Worm (Caenorhabditis elegans): Measurements from ENCODE around the gene fbxa-190.
A peak's percentile ranks its signal among the peaks of the same experiment; 100 is the strongest.

Gene fbxa-190

DNA sequence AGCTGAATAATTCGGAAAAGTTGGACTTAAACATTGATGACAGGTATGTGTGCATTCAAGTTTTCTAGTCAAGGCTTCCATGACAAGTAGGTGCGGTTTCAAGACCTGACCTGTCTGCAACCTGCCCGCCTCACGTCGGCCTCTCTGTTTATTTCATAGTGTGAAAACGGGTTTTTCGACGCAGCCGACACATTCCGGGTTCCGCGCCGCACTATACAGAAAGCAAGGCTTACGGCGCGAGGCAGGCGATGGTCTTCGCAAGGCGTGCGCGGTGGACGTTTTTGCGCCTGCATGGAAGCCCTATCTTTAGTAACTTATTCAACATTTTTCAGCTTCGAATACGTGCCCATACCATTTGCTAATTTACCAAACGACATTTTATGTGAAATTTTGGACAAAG is 652 bp downstream of the fbxa-190 start:
- TF ChIP-seq lsy-2 (tag; optimal IDR thresholded peaks at IDR 0.05) (no peak), fos-1 (tag; optimal IDR thresholded peaks at IDR 0.05) (no peak), nhr-90 (tag; optimal IDR thresholded peaks at IDR 0.05; ENCODE audit: poor library complexity) (no peak), lin-15B (tag; optimal IDR thresholded peaks at IDR 0.05) (no peak), alr-1 (tag; optimal IDR thresholded peaks at IDR 0.05; ENCODE audit: borderline replicate concordance) (no peak), nhr-85 (tag) (no peak), hlh-17 (GFP tag; optimal IDR thresholded peaks at IDR 0.05; ENCODE audit: borderline replicate concordance) (no peak), egl-27 (tag; optimal IDR thresholded peaks at IDR 0.05) (no peak), jun-1 (tag; optimal IDR thresholded peaks at IDR 0.05) (no peak), nhr-47 (tag; optimal IDR thresholded peaks at IDR 0.05) (no peak), egl-13 (tag; optimal IDR thresholded peaks at IDR 0.05) (no peak)

DNA sequence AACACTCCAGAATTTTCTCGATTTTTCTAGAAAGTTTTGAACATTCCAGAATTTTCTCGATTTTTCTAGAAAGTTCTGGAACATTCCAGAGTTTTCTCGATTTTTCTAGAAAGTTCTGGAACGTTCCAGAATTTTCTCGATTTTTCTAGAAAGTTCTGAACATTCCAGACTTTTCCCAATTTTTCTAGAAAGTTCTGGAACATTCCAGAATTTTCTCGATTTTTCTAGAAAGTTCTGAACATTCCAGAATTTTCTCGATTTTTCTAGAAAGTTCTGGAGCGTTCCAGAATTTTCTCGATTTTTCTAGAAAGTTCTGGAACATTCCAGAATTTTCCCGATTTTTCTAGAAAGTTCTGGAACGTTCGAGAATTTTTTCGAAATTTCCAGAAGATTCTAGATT is 3.3 kb downstream of the fbxa-190 start:
- TF ChIP-seq unc-98 (GFP tag; IDR thresholded peaks at IDR 0.05) (0 out of 2 replicates have a peak, but pooled peaks have one; percentile 45), mab-9 (GFP tag; IDR thresholded peaks at IDR 0.05) (0 out of 2 replicates have a peak, but pooled peaks have one; percentile 14)

ce11 chrX:1379391-1379790 is 7.6 kb downstream of the fbxa-190 start:
- TF ChIP-seq nhr-19 (GFP tag; conservative IDR thresholded peaks at IDR 0.05) = peak; percentile 64
- no peak for TF ChIP-seq nhr-28 (tag; optimal IDR thresholded peaks at IDR 0.05)
- no peak for TF ChIP-seq aha-1 (tag; optimal IDR thresholded peaks at IDR 0.05)
- TF ChIP-seq unc-30 (tag; optimal IDR thresholded peaks at IDR 0.05) = no peak
- no peak for TF ChIP-seq nhr-84 (tag; optimal IDR thresholded peaks at IDR 0.05)
- TF ChIP-seq ceh-88 (GFP tag; IDR thresholded peaks at IDR 0.05) = 0 out of 2 replicates have a peak, but pooled peaks have one; percentile 20
- no peak for TF ChIP-seq egl-13 (tag; optimal IDR thresholded peaks at IDR 0.05)
- no peak for TF ChIP-seq lin-15B (tag; optimal IDR thresholded peaks at IDR 0.05)
- no peak for TF ChIP-seq C34B4.2 (tag; optimal IDR thresholded peaks at IDR 0.05)
- no peak for TF ChIP-seq tlp-1 (tag; optimal IDR thresholded peaks at IDR 0.05)
- peak; percentile 76 for TF ChIP-seq nhr-47 (tag; optimal IDR thresholded peaks at IDR 0.05)
- TF ChIP-seq dsc-1 (tag; optimal IDR thresholded peaks at IDR 0.05) = peak; percentile 67
- no peak for TF ChIP-seq nhr-76 (tag; optimal IDR thresholded peaks at IDR 0.05)
- TF ChIP-seq unc-62 (GFP tag; optimal IDR thresholded peaks at IDR 0.05) = no peak
- TF ChIP-seq lin-35 (GFP tag; optimal IDR thresholded peaks at IDR 0.05) = peak in 1 of 2 experiments; percentile 62
- TF ChIP-seq irx-1 (tag; optimal IDR thresholded peaks at IDR 0.05) = peak; percentile 44
- no peak for TF ChIP-seq ceh-63 (GFP tag; optimal IDR thresholded peaks at IDR 0.05)
- TF ChIP-seq nhr-237 (tag; optimal IDR thresholded peaks at IDR 0.05) = no peak
- TF ChIP-seq nhr-90 (tag; optimal IDR thresholded peaks at IDR 0.05; ENCODE audit: poor library complexity) = peak; percentile 69
- no peak for TF ChIP-seq hlh-4 (tag; optimal IDR thresholded peaks at IDR 0.05)
- no peak for TF ChIP-seq lin-13 (GFP tag; optimal IDR thresholded peaks at IDR 0.05)
- no peak for TF ChIP-seq hlh-17 (GFP tag; optimal IDR thresholded peaks at IDR 0.05; ENCODE audit: borderline replicate concordance)
- peak; percentile 4 for TF ChIP-seq tbx-2 (tag; optimal IDR thresholded peaks at IDR 0.05)
- TF ChIP-seq lin-39 (tag; optimal IDR thresholded peaks at IDR 0.05) = no peak
- peak; percentile 81 for TF ChIP-seq skn-1 (tag; optimal IDR thresholded peaks at IDR 0.05)
- peak; percentile 25 for TF ChIP-seq xbp-1 (tag; optimal IDR thresholded peaks at IDR 0.05)
- no peak for TF ChIP-seq egl-27 (tag; optimal IDR thresholded peaks at IDR 0.05)
- TF ChIP-seq Y116A8C.19 (tag; optimal IDR thresholded peaks at IDR 0.05; ENCODE audit: borderline replicate concordance) = no peak
- TF ChIP-seq ama-1 (optimal IDR thresholded peaks at IDR 0.05) = no peak
- TF ChIP-seq ceh-8 (GFP tag; optimal IDR thresholded peaks at IDR 0.05) = peak; percentile 55
- TF ChIP-seq alr-1 (tag; optimal IDR thresholded peaks at IDR 0.05; ENCODE audit: borderline replicate concordance) = no peak
- TF ChIP-seq mab-9 (GFP tag; IDR thresholded peaks at IDR 0.05) = no peak
- peak; percentile 42 for TF ChIP-seq mep-1 (tag; optimal IDR thresholded peaks at IDR 0.05)
- TF ChIP-seq zag-1 (tag; optimal IDR thresholded peaks at IDR 0.05) = no peak
- TF ChIP-seq isw-1 (GFP tag; IDR thresholded peaks at IDR 0.05) = no peak
- TF ChIP-seq nhr-77 (tag; optimal IDR thresholded peaks at IDR 0.05) = peak; percentile 32
- TF ChIP-seq efl-1 (optimal IDR thresholded peaks at IDR 0.05) = peak; percentile 9 to 24
- peak in 1 of 2 experiments; percentile 63 for TF ChIP-seq efl-1 (GFP tag; optimal IDR thresholded peaks at IDR 0.05 in 1 of 2)
- TF ChIP-seq sup-37 (GFP tag; optimal IDR thresholded peaks at IDR 0.05) = no peak
- TF ChIP-seq unc-86 (tag; optimal IDR thresholded peaks at IDR 0.05) = peak; percentile 17
- TF ChIP-seq nhr-11 (tag; optimal IDR thresholded peaks at IDR 0.05) = no peak
- TF ChIP-seq C04F5.9 (tag; optimal IDR thresholded peaks at IDR 0.05) = no peak
- TF ChIP-seq lin-14 (GFP tag; optimal IDR thresholded peaks at IDR 0.05) = peak; percentile 49
- no peak for TF ChIP-seq elt-2 (tag; optimal IDR thresholded peaks at IDR 0.05)
- TF ChIP-seq unc-98 (GFP tag; IDR thresholded peaks at IDR 0.05) = no peak

All from whole organism, L1 larva.